Fruit fly (Drosophila melanogaster) whole organism, wandering third instar larva: ENCODE data around the gene UQCR-14L.

Source experiments
- Abd-B ChIP-seq: fragments of >200 bp; optimal IDR thresholded peaks from 2 replicates; lab custom pipeline; 2017; ENCODE audit warnings: missing biosample characterization, missing genetic modification characterization
- CG32264 ChIP-seq: fragments of 200-800 bp; sonication (Bioruptor generic); optimal IDR thresholded peaks from 2 replicates; lab custom pipeline; 2016; ENCODE audit warnings: missing biosample characterization, missing genetic modification characterization
- CG9705 ChIP-seq: fragments of 200-800 bp; sonication (Bioruptor generic); optimal IDR thresholded peaks from 2 replicates; lab custom pipeline; 2018; ENCODE audit warnings: missing biosample characterization, mild to moderate bottlenecking, missing genetic modification characterization
- CrebA ChIP-seq: fragments of 200-800 bp; sonication (Bioruptor generic); optimal IDR thresholded peaks from 2 replicates; lab custom pipeline; 2016; ENCODE audit warnings: missing biosample characterization, mild to moderate bottlenecking, missing genetic modification characterization, borderline replicate concordance
- Dfd ChIP-seq: fragments of >200 bp; optimal IDR thresholded peaks from 2 replicates; lab custom pipeline; 2017; ENCODE audit warnings: missing biosample characterization, missing genetic modification characterization
- GATAd ChIP-seq: sonication (Bioruptor generic); optimal IDR thresholded peaks from 2 replicates; lab custom pipeline; 2016; ENCODE audit warnings: missing biosample characterization, missing genetic modification characterization
- HLH106 ChIP-seq: fragments of 200-800 bp; optimal IDR thresholded peaks from 3 replicates; lab custom pipeline; 2019; ENCODE audit warnings: missing biosample characterization, mild to moderate bottlenecking, missing genetic modification characterization, moderate library complexity
- Hr78 ChIP-seq: fragments of >200 bp; optimal IDR thresholded peaks from 2 replicates; lab custom pipeline; 2017; ENCODE audit warnings: missing biosample characterization, missing genetic modification characterization
- Jra ChIP-seq: sonication (Bioruptor generic); optimal IDR thresholded peaks from 2 replicates; lab custom pipeline; 2016; ENCODE audit warnings: missing biosample characterization, missing genetic modification characterization
- Mio ChIP-seq: sonication (Bioruptor generic); optimal IDR thresholded peaks from 2 replicates; lab custom pipeline; 2016; ENCODE audit warnings: missing biosample characterization, missing genetic modification characterization
- Myc ChIP-seq: fragments of >200 bp; optimal IDR thresholded peaks from 2 replicates; lab custom pipeline; 2017
- N ChIP-seq: fragments of >200 bp; optimal IDR thresholded peaks from 2 replicates; lab custom pipeline; 2018; ENCODE audit warnings: missing biosample characterization, missing external identifiers, missing genetic modification characterization
- OdsH ChIP-seq: fragments of 200-800 bp; sonication (Bioruptor generic); optimal IDR thresholded peaks from 2 replicates; lab custom pipeline; 2016; ENCODE audit warnings: missing biosample characterization, mild to moderate bottlenecking, missing genetic modification characterization
- Rel ChIP-seq, 2 experiments: fragments of 200-800 bp; sonication (Bioruptor generic) in 1 of 2; optimal IDR thresholded peaks; 2 replicates in 1 of 2; 3 replicates in 1 of 2; lab custom pipeline; 2016 to 2019; ENCODE audit warnings: mild to moderate bottlenecking in 2 of 2, missing biosample characterization in 2 of 2, missing genetic modification characterization in 2 of 2, moderate library complexity in 1 of 2
- Sp1 ChIP-seq: fragments of 200-800 bp; sonication (Bioruptor generic); optimal IDR thresholded peaks from 3 replicates; lab custom pipeline; 2019; ENCODE audit warnings: missing biosample characterization, mild to moderate bottlenecking, missing genetic modification characterization, moderate library complexity
- Vsx2 ChIP-seq: fragments of 200-300, 225-300 bp; sonication (Bioruptor generic); optimal IDR thresholded peaks from 2 replicates; lab custom pipeline; 2018; ENCODE audit warnings: missing biosample characterization, missing genetic modification characterization; ENCODE audit not compliant: partially characterized antibody
- br ChIP-seq: fragments of 200-800 bp; sonication (Bioruptor generic); optimal IDR thresholded peaks from 2 replicates; lab custom pipeline; 2016; ENCODE audit warnings: missing biosample characterization, missing genetic modification characterization
- brk ChIP-seq: fragments of 200-800 bp; sonication (Bioruptor generic); optimal IDR thresholded peaks from 2 replicates; lab custom pipeline; 2016; ENCODE audit warnings: missing biosample characterization, mild to moderate bottlenecking, missing genetic modification characterization
- dmrt93B ChIP-seq: fragments of 200-800 bp; sonication (Bioruptor generic); optimal IDR thresholded peaks from 2 replicates; lab custom pipeline; 2018; ENCODE audit warnings: missing biosample characterization, mild to moderate bottlenecking, missing genetic modification characterization
- dsf ChIP-seq: sonication (Bioruptor generic); optimal IDR thresholded peaks from 2 replicates; lab custom pipeline; 2016; ENCODE audit warnings: missing biosample characterization, missing genetic modification characterization, borderline replicate concordance
- ey ChIP-seq: fragments of 200-800 bp; sonication (Bioruptor generic); optimal IDR thresholded peaks from 2 replicates; lab custom pipeline; 2016; ENCODE audit warnings: missing biosample characterization, missing genetic modification characterization
- foxo ChIP-seq, 2 experiments: fragments of 200-800 bp; sonication (Bioruptor generic); optimal IDR thresholded peaks; 2 replicates in 1 of 2; 3 replicates in 1 of 2; lab custom pipeline; 2016 to 2017; ENCODE audit warnings: missing biosample characterization in 2 of 2, missing genetic modification characterization in 2 of 2
- fru ChIP-seq: fragments of 200-800 bp; sonication (Bioruptor generic); optimal IDR thresholded peaks from 3 replicates; lab custom pipeline; 2016; ENCODE audit warnings: missing biosample characterization, mild to moderate bottlenecking, missing genetic modification characterization
- h ChIP-seq: fragments of 200-800 bp; sonication (Bioruptor generic); optimal IDR thresholded peaks from 3 replicates; lab custom pipeline; 2016; ENCODE audit warnings: missing biosample characterization, mild to moderate bottlenecking, missing genetic modification characterization
- jim ChIP-seq: fragments of 175-275, 200-325 bp; sonication (Bioruptor generic); optimal IDR thresholded peaks from 2 replicates; lab custom pipeline; 2016; ENCODE audit warnings: missing biosample characterization, mild to moderate bottlenecking, missing genetic modification characterization
- pan ChIP-seq: fragments of >200 bp; optimal IDR thresholded peaks from 2 replicates; lab custom pipeline; 2017
- rgr ChIP-seq: fragments of 200-800 bp; sonication (Bioruptor generic); optimal IDR thresholded peaks from 3 replicates; lab custom pipeline; 2016; ENCODE audit warnings: missing biosample characterization, mild to moderate bottlenecking, missing genetic modification characterization
- sage ChIP-seq: fragments of 200-800 bp; sonication (Bioruptor generic); optimal IDR thresholded peaks from 2 replicates; lab custom pipeline; 2016; ENCODE audit warnings: missing biosample characterization, mild to moderate bottlenecking, missing genetic modification characterization
- sv ChIP-seq: fragments of 200-800 bp; sonication (Bioruptor generic); optimal IDR thresholded peaks from 3 replicates; lab custom pipeline; 2016; ENCODE audit warnings: missing biosample characterization, missing genetic modification characterization
- tai ChIP-seq: sonication (Bioruptor generic); optimal IDR thresholded peaks from 2 replicates; lab custom pipeline; 2016; ENCODE audit warnings: missing biosample characterization, missing genetic modification characterization
- usp ChIP-seq: fragments of >200 bp; optimal IDR thresholded peaks from 2 replicates; lab custom pipeline; 2017; ENCODE audit warnings: missing biosample characterization, missing genetic modification characterization
- woc ChIP-seq: sonication (Bioruptor generic); optimal IDR thresholded peaks from 2 replicates; lab custom pipeline; 2016; ENCODE audit warnings: missing biosample characterization, mild to moderate bottlenecking, missing genetic modification characterization

UQCR-14L gene

DNA sequence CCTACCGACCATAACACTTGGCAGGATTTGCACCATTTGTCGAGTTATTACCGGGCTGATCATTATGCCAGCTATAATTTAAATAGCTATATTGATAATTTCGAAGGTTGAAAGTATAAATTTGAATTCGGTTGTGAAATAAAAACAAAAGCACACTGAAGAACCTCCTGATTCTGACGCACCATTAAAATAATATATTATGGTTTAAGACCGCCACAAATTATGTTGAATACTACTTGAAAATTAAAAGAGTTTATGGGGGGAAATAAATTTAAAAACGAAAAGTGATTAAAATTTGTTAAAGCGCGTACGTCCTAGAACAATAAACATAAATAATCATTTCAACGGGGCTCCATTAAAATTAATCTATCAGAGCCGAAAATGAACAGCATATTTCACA, 10.7 kb downstream of the UQCR-14L start, which contains the start of gene CG12516:
TSS of gene CG12516 (minus strand) at position 101 of the 400 bp plus-strand sequence.
- TF ChIP-seq Mio (GFP tag; lab: Kevin White, UChicago) (no peak), jim (GFP tag; lab: Kevin White, UChicago) (no peak), fru (GFP tag; lab: Kevin White, UChicago) (no peak), h (GFP tag; lab: Kevin White, UChicago) (no peak), Abd-B (no peak), Jra (no peak), dsf (GFP tag; lab: Kevin White, UChicago) (no peak)
- TF ChIP-seq, all 38 proteins: peak for 0

DNA sequence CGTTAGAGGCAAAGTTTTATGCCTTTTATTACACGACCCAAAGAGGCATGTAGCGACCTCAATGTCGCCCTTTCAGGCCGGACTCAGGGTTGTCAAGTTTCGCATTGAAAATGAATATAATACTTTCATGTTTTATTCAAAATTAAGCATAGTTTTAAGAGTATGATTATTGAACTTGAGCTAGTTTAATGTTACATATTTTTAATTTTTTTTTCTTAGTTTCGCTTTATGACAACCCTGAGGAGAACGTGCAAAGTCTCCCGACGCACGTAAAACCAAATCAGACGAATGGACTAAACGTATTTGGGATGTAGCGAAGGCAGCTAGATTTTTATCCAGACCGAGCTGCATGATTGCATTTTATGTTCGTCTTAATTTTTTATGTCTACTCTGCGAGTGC, 12.1 kb downstream of the UQCR-14L start:
- TF ChIP-seq CG9705 (GFP tag; lab: Kevin White, UChicago): no peak
- TF ChIP-seq Vsx2 (GFP tag; lab: Kevin White, UChicago): no peak
- TF ChIP-seq GATAd (GFP tag; lab: Kevin White, UChicago): no peak
- TF ChIP-seq sage (GFP tag; lab: Kevin White, UChicago): no peak
- no peak for TF ChIP-seq CrebA
- no peak for TF ChIP-seq fru (GFP tag; lab: Kevin White, UChicago)
- TF ChIP-seq Abd-B: no peak
- TF ChIP-seq Jra: no peak
- TF ChIP-seq Dfd (GFP tag; lab: Kevin White, UChicago): no peak
- no peak for TF ChIP-seq br
- no peak for TF ChIP-seq CG32264 (GFP tag; lab: Kevin White, UChicago)

DNA sequence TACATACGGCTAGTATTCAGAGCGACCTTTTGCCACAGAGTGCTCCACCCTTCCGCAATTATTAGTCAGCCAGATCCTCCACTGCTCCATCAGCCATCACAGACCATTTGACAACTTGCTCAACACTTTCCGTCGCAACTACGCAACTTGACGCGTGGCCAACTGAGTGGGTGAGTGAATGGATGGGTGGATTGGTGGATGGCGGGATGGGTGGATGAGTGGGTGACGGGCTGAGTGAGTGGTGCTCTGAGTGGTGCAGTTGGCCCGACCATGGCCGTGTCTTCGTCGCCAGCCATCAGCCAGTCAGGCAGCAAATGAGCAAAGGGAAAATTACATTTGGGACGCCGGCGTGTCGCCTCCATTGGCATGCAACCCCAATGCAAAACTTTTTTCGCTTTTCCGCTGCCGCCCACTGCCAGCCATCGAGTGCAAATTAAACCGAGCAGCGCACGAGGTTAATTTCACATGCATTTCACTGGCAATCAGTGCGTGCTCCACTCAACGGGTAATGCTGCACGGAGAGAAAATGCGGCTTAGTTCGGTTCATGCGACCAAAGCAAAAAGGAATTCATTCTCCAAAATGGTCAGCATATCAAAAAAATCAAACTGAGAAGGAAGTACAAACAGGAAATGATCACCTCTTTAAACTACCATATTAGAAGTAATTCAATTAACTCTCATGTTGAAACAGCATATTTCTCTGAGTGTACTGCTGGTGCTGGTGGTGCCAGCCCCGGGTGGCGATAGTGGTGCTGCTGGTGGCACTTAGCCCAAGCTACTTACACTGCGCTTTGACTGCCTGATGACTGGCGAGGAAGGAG, 14.3 kb downstream of the UQCR-14L start:
- TF ChIP-seq h (GFP tag; lab: Kevin White, UChicago): no peak
- no peak for TF ChIP-seq jim (GFP tag; lab: Kevin White, UChicago)
- TF ChIP-seq rgr (GFP tag; lab: Kevin White, UChicago): no peak
- no peak for TF ChIP-seq Sp1 (GFP tag; lab: Kevin White, UChicago)
- no peak for TF ChIP-seq HLH106
- TF ChIP-seq Vsx2 (GFP tag; lab: Kevin White, UChicago): no peak
- TF ChIP-seq sv (GFP tag; lab: Kevin White, UChicago): no peak
- no peak for TF ChIP-seq N

DNA sequence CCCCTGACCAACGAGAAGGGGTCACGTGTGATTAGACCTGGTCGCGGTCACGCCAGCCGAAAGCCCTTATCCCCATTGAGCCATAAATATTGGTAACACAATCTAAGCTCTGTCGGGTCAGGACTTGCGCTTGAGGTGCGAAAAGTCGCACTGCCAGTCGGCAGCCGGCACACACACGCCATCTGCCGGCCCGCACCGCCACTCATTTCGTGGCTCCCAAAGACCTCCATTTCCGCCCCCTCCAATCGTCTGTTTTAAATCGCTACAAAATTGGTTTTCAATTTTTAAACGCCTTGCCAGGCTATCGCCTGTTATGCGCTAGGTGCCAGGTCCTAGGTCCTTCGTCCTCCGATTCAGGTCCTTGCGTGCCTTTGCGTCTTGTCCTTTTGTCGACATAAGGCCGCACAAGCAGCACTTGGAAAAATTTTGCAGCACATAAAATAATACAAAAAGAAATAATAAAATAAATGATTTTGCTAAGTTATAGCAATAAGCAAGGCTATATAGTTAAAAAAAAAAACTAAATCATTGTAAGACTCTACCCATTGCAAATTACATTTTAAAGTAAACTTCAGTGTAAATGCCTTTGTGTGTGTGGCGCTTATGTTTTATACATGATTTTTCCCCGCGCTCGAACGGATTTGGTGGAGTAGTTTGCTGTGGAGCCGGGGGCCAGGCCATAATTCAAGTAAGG, 23.4 kb downstream of the UQCR-14L start:
- TF ChIP-seq Rel (GFP tag; optimal IDR thresholded peaks at IDR 0.05; lab: Kevin White, UChicago) (no peak), Rel (tag; optimal IDR thresholded peaks at IDR 0.05; lab: Kevin White, UChicago) (no peak), ey (GFP tag; lab: Kevin White, UChicago) (no peak), fru (GFP tag; lab: Kevin White, UChicago) (no peak), CG9705 (GFP tag; lab: Kevin White, UChicago) (no peak), dmrt93B (GFP tag; lab: Kevin White, UChicago) (no peak), OdsH (GFP tag; lab: Kevin White, UChicago) (no peak), jim (GFP tag; lab: Kevin White, UChicago) (no peak), brk (GFP tag; lab: Kevin White, UChicago) (no peak), usp (GFP tag; lab: Kevin White, UChicago) (no peak)

DNA sequence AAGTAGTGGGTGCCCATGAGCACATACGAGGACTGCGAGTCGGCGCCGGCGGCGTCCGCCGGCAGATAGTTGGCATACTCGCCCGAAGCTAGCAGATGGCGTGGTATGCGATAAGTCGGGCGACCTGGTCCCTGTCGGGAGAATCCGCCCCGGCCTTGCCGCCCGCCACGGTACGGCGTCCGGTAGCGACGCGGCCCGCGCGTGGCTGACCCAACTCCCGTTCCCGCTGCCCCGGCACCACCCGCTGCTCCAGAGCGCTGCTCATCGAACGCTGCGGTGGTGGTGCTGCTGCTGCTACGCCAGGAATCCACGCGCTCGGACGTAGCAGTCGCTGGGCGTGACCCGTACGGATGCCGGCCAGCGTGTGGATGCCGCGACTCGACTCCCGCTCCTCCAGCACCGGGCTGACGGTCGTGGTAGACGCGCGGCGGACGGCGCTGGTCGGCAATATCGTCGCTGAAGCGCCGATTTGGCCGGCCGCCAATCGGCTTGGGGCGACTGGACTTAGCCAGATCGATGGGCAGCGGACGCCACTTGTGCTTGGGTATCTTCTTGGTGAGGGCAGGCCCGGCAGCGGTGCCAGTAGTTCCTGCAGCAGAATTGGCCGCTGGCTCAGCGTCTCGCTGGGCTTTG, 30.0 kb downstream of the UQCR-14L start:
- TF ChIP-seq rgr (GFP tag; lab: Kevin White, UChicago): no peak
- no peak for TF ChIP-seq pan (lab: Kevin White, UChicago)
- no peak for TF ChIP-seq Hr78 (GFP tag; lab: Kevin White, UChicago)
- no peak for TF ChIP-seq woc (GFP tag; lab: Kevin White, UChicago)
- TF ChIP-seq Jra: no peak
- no peak for TF ChIP-seq GATAd (GFP tag; lab: Kevin White, UChicago)
- TF ChIP-seq foxo (GFP tag; optimal IDR thresholded peaks at IDR 0.05; lab: Kevin White, UChicago): no peak
- no peak for TF ChIP-seq tai (GFP tag; lab: Kevin White, UChicago)
- no peak for TF ChIP-seq Myc (lab: Kevin White, UChicago)
- TF ChIP-seq h (GFP tag; lab: Kevin White, UChicago): no peak
- TF ChIP-seq HLH106: no peak
- no peak for TF ChIP-seq Dfd (GFP tag; lab: Kevin White, UChicago)
- TF ChIP-seq Vsx2 (GFP tag; lab: Kevin White, UChicago): no peak
- TF ChIP-seq usp (GFP tag; lab: Kevin White, UChicago): no peak
